Worm (Caenorhabditis elegans) whole organism, L1 larva: ENCODE data around the gene str-113.

Experiments
- C16A3.4 ChIP-seq: fragments of 150-350 bp; optimal IDR thresholded peaks from 2 replicates; lab custom pipeline; 2014; ENCODE audit warnings: missing biosample characterization, missing genetic modification characterization
- nhr-84 ChIP-seq: sonication (generic microtip); optimal IDR thresholded peaks from 2 replicates; lab custom pipeline; 2017; ENCODE audit warnings: missing biosample characterization, missing genetic modification characterization

- TF ChIP-seq nhr-84 (tag; lab: Kevin White, UChicago): no peak
- TF ChIP-seq C16A3.4 (tag; lab: Kevin White, UChicago): no peak
Measured at ce11 chrV:3668464-3668863, 1.7 kb upstream of the str-113 start, which contains the start of gene Y39H10B.2.
